Fruit fly (Drosophila melanogaster) whole organism, prepupa: Measurements from ENCODE around the gene Task6.

Source experiments
- CG11294 ChIP-seq: fragments of 200-800 bp; sonication (Bioruptor generic); IDR thresholded peaks from 2 replicates; pipeline ENCODE4 v1.3.6; 2022; ENCODE audit warnings: missing biosample characterization, missing genetic modification characterization
- CG11762 ChIP-seq: fragments of 200-800 bp; sonication (Bioruptor generic); optimal IDR thresholded peaks from 3 replicates; lab custom pipeline; 2016; ENCODE audit warnings: missing biosample characterization, missing genetic modification characterization; ENCODE audit not compliant: insufficient read depth
- CG11902 ChIP-seq: fragments of 200-800 bp; sonication (Bioruptor generic); optimal IDR thresholded peaks from 3 replicates; lab custom pipeline; 2016; ENCODE audit warnings: missing biosample characterization, missing genetic modification characterization
- CG15336 ChIP-seq: fragments of 200-800 bp; sonication (Bioruptor generic); IDR thresholded peaks from 2 replicates; pipeline ENCODE4 v1.3.6; 2022; ENCODE audit warnings: missing biosample characterization, missing genetic modification characterization
- CG1621 ChIP-seq: fragments of 200-800 bp; sonication (Bioruptor generic); optimal IDR thresholded peaks from 3 replicates; lab custom pipeline; 2018; ENCODE audit warnings: missing biosample characterization, mild to moderate bottlenecking, missing genetic modification characterization
- CG16779 ChIP-seq: fragments of 200-800 bp; sonication (Bioruptor generic); optimal IDR thresholded peaks from 3 replicates; lab custom pipeline; 2017; ENCODE audit warnings: missing biosample characterization, mild to moderate bottlenecking, missing genetic modification characterization
- CG3032 ChIP-seq: fragments of 200-800 bp; optimal IDR thresholded peaks from 2 replicates; lab custom pipeline; 2019; ENCODE audit warnings: missing biosample characterization, mild to moderate bottlenecking, missing genetic modification characterization, moderate library complexity
- CG31627 ChIP-seq: fragments of 200-800 bp; sonication (Bioruptor generic); optimal IDR thresholded peaks from 3 replicates; lab custom pipeline; 2016; ENCODE audit warnings: missing biosample characterization, missing genetic modification characterization
- CG32006 ChIP-seq: fragments of 200-800 bp; sonication (Bioruptor generic); optimal IDR thresholded peaks from 3 replicates; lab custom pipeline; 2017; ENCODE audit warnings: missing biosample characterization, mild to moderate bottlenecking, missing genetic modification characterization
- CG3919 ChIP-seq: fragments of 200-800 bp; sonication (Bioruptor generic); optimal IDR thresholded peaks from 3 replicates; lab custom pipeline; 2016; ENCODE audit warnings: missing biosample characterization, missing genetic modification characterization
- CG6276 ChIP-seq: fragments of 200-800 bp; sonication (Bioruptor generic); optimal IDR thresholded peaks from 2 replicates; lab custom pipeline; 2017; ENCODE audit warnings: missing biosample characterization, mild to moderate bottlenecking, missing genetic modification characterization
- CG6854 ChIP-seq: fragments of 200-800 bp; sonication (Bioruptor generic); optimal IDR thresholded peaks from 2 replicates; lab custom pipeline; 2017; ENCODE audit warnings: missing biosample characterization, mild to moderate bottlenecking, missing genetic modification characterization
- CG7368 ChIP-seq: fragments of 200-800 bp; sonication (Bioruptor generic); optimal IDR thresholded peaks from 3 replicates; lab custom pipeline; 2016; ENCODE audit warnings: missing biosample characterization, missing genetic modification characterization
- CG8119 ChIP-seq: fragments of 200-800 bp; sonication (Bioruptor generic); IDR thresholded peaks from 3 replicates; pipeline ENCODE4 v1.3.6; 2022; ENCODE audit warnings: missing biosample characterization, missing genetic modification characterization
- CG9139 ChIP-seq: fragments of 200-800 bp; sonication (Bioruptor generic); optimal IDR thresholded peaks from 3 replicates; lab custom pipeline; 2017; ENCODE audit warnings: missing biosample characterization, mild to moderate bottlenecking, missing genetic modification characterization
- Eip75B ChIP-seq: fragments of 200-800 bp; sonication (Bioruptor generic); optimal IDR thresholded peaks from 3 replicates; lab custom pipeline; 2016; ENCODE audit warnings: missing biosample characterization, missing genetic modification characterization
- Eip78C ChIP-seq: fragments of 200-800 bp; sonication (Bioruptor generic); peaks from one replicate; lab custom pipeline; 2016; ENCODE audit warnings: missing biosample characterization, missing genetic modification characterization
- Eip93F ChIP-seq: fragments of 200-800 bp; sonication (Bioruptor generic); optimal IDR thresholded peaks from 2 replicates; lab custom pipeline; 2016; ENCODE audit warnings: missing biosample characterization, mild to moderate bottlenecking, missing genetic modification characterization
- Ets96B ChIP-seq: fragments of 200-800 bp; optimal IDR thresholded peaks from 2 replicates; lab custom pipeline; 2019; ENCODE audit warnings: missing biosample characterization, mild to moderate bottlenecking, missing genetic modification characterization, moderate library complexity
- Hr38 ChIP-seq: sonication (Bioruptor generic); optimal IDR thresholded peaks from 2 replicates; lab custom pipeline; 2016; ENCODE audit warnings: missing biosample characterization, missing genetic modification characterization
- Hr4 ChIP-seq: fragments of 200-800 bp; sonication (Bioruptor generic); optimal IDR thresholded peaks from 3 replicates; lab custom pipeline; 2016; ENCODE audit warnings: missing biosample characterization, missing genetic modification characterization
- Lpt ChIP-seq: fragments of 200-800 bp; sonication (Bioruptor generic); optimal IDR thresholded peaks from 3 replicates; lab custom pipeline; 2016; ENCODE audit warnings: missing biosample characterization, missing genetic modification characterization
- OdsH ChIP-seq: fragments of 200-800 bp; sonication (Bioruptor generic); optimal IDR thresholded peaks from 3 replicates; lab custom pipeline; 2016; ENCODE audit warnings: missing biosample characterization, missing genetic modification characterization
- Smox ChIP-seq: fragments of 200-800 bp; sonication (Bioruptor generic); optimal IDR thresholded peaks from 3 replicates; lab custom pipeline; 2016; ENCODE audit warnings: missing biosample characterization, missing genetic modification characterization
- Sox102F ChIP-seq: fragments of 200-800 bp; sonication (Bioruptor generic); optimal IDR thresholded peaks from 2 replicates; lab custom pipeline; 2016; ENCODE audit warnings: missing biosample characterization, mild to moderate bottlenecking, missing genetic modification characterization
- Sox14 ChIP-seq: fragments of 200-800 bp; sonication (Bioruptor generic); optimal IDR thresholded peaks from 3 replicates; lab custom pipeline; 2016; ENCODE audit warnings: missing biosample characterization, missing genetic modification characterization
- achi ChIP-seq: fragments of 200-800 bp; sonication (Bioruptor generic); optimal IDR thresholded peaks from 3 replicates; lab custom pipeline; 2016; ENCODE audit warnings: missing biosample characterization, missing genetic modification characterization
- acj6 ChIP-seq: fragments of 200-800 bp; sonication (Bioruptor generic); optimal IDR thresholded peaks from 3 replicates; lab custom pipeline; 2016; ENCODE audit warnings: missing biosample characterization, missing genetic modification characterization
- dac ChIP-seq: fragments of 200-800 bp; sonication (Bioruptor generic); optimal IDR thresholded peaks from 2 replicates; lab custom pipeline; 2017; ENCODE audit warnings: missing biosample characterization, mild to moderate bottlenecking, missing genetic modification characterization
- dsx ChIP-seq: fragments of 200-800 bp; optimal IDR thresholded peaks from 3 replicates; lab custom pipeline; 2019; ENCODE audit warnings: missing biosample characterization, mild to moderate bottlenecking, missing genetic modification characterization, moderate library complexity; ENCODE audit not compliant: poor library complexity, severe bottlenecking
- esn ChIP-seq: fragments of 200-800 bp; sonication (Bioruptor generic); optimal IDR thresholded peaks from 2 replicates; lab custom pipeline; 2016; ENCODE audit warnings: missing biosample characterization, mild to moderate bottlenecking, missing genetic modification characterization, moderate library complexity
- fd59A ChIP-seq: fragments of 200-800 bp; sonication (Bioruptor generic); optimal IDR thresholded peaks from 2 replicates; lab custom pipeline; 2017; ENCODE audit warnings: missing biosample characterization, mild to moderate bottlenecking, missing genetic modification characterization, missing genetic modification reagents
- fd85E ChIP-seq: fragments of 200-800 bp; sonication (Bioruptor generic); optimal IDR thresholded peaks from 3 replicates; lab custom pipeline; 2016; ENCODE audit warnings: missing biosample characterization, missing genetic modification characterization
- fkh ChIP-seq: fragments of 200-800 bp; sonication (Bioruptor generic); optimal IDR thresholded peaks from 3 replicates; lab custom pipeline; 2017; ENCODE audit warnings: missing biosample characterization, mild to moderate bottlenecking, missing genetic modification characterization, moderate library complexity
- lz ChIP-seq: fragments of 200-800 bp; sonication (Bioruptor generic); optimal IDR thresholded peaks from 3 replicates; lab custom pipeline; 2016; ENCODE audit warnings: missing biosample characterization, missing genetic modification characterization
- net ChIP-seq: fragments of 200-800 bp; sonication (Bioruptor generic); optimal IDR thresholded peaks from 3 replicates; lab custom pipeline; 2016; ENCODE audit warnings: missing biosample characterization, missing genetic modification characterization
- salr ChIP-seq, 2 experiments: fragments of 200-800 bp; sonication (Bioruptor generic); optimal IDR thresholded peaks; 3 replicates each; lab custom pipeline; 2016 to 2018; ENCODE audit warnings: missing biosample characterization in 2 of 2, missing genetic modification characterization in 2 of 2, mild to moderate bottlenecking in 1 of 2
- ss ChIP-seq, 2 experiments: fragments of 200-800 bp; sonication (Bioruptor generic); optimal IDR thresholded peaks; 2 replicates in 1 of 2; 3 replicates in 1 of 2; lab custom pipeline; 2017 to 2018; ENCODE audit warnings: mild to moderate bottlenecking in 2 of 2, missing biosample characterization in 2 of 2, missing genetic modification characterization in 2 of 2, moderate library complexity in 1 of 2
- svp ChIP-seq: fragments of 200-800 bp; sonication (Bioruptor generic); peaks from one replicate; lab custom pipeline; 2016; ENCODE audit warnings: missing biosample characterization, missing genetic modification characterization
- topi ChIP-seq: fragments of 200-800 bp; sonication (Bioruptor generic); optimal IDR thresholded peaks from 3 replicates; lab custom pipeline; 2016; ENCODE audit warnings: missing biosample characterization, missing genetic modification characterization
- vri ChIP-seq: fragments of 200-800 bp; sonication (Bioruptor generic); optimal IDR thresholded peaks from 3 replicates; lab custom pipeline; 2016; ENCODE audit warnings: missing biosample characterization, mild to moderate bottlenecking, missing genetic modification characterization

Gene Task6

DNA sequence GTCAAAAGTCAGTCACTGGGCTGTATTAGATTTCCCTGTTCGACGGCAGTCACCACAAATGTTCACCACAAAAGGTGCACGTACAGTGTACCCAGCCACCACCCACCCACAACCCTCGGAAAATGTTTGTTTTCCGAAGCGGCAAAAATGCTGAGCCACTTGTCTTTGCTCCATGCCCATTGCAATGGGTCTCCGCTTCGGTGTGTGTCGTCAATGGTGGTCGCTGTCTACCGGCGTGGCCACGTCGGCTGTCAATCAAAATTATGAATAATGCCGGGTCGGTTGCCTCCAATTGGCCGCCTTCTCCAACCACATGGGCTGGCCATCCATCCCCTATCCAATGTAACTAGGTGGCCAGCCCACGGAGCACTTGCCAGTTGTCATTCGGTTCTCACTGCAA, 25.9 kb upstream of the Task6 start, which contains the start of gene ninaB:
Gene ninaB (plus strand): TSS at position 374 of the 400 bp plus-strand sequence.
- TF ChIP-seq vri (no peak), CG31627 (GFP tag; lab: Kevin White, UChicago) (no peak)

DNA sequence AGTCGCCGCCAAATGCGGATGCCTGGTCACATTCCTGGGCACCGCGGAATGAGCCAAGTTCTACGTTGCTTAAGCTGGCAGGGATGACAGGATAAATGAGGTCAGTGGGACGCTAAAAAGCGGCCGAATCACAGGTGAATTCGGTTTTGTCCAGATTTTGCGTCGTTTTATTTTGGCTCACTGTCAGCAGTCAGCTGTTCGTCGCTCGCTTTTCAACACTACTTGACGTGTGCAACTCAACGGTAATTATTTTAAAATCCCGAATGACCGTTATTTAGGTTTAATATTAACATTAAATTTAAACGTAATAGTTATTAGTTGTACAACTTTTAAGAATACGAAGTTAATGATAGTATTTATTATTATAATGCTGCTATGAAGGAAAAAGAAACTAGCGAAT, 25.0 kb upstream of the Task6 start:
- TF ChIP-seq CG6276 (GFP tag; lab: Kevin White, UChicago): no peak
- TF ChIP-seq Lpt (GFP tag; lab: Kevin White, UChicago): no peak
- TF ChIP-seq Ets96B (tag; lab: Kevin White, UChicago): no peak
- no peak for TF ChIP-seq CG9139 (GFP tag; lab: Kevin White, UChicago)
- TF ChIP-seq Sox102F (GFP tag; lab: Kevin White, UChicago): no peak
- TF ChIP-seq CG15336 (GFP tag; lab: Robert Waterston, UW): no peak
- no peak for TF ChIP-seq Smox (GFP tag; lab: Kevin White, UChicago)
- TF ChIP-seq Hr4 (GFP tag; lab: Kevin White, UChicago): no peak
- no peak for TF ChIP-seq CG6854
- no peak for TF ChIP-seq topi
- TF ChIP-seq dac (GFP tag; lab: Kevin White, UChicago): no peak
- no peak for TF ChIP-seq fd85E (GFP tag; lab: Kevin White, UChicago)
- no peak for TF ChIP-seq Eip78C (GFP tag; lab: Kevin White, UChicago)
- no peak for TF ChIP-seq svp (GFP tag; lab: Kevin White, UChicago)
- TF ChIP-seq esn (GFP tag; lab: Kevin White, UChicago): no peak
- no peak for TF ChIP-seq Sox14
- no peak for TF ChIP-seq Hr38 (GFP tag; lab: Kevin White, UChicago)
- no peak for TF ChIP-seq fkh (GFP tag; lab: Kevin White, UChicago)
- TF ChIP-seq CG3032 (tag; lab: Kevin White, UChicago): no peak
- no peak for TF ChIP-seq lz (GFP tag; lab: Kevin White, UChicago)

DNA sequence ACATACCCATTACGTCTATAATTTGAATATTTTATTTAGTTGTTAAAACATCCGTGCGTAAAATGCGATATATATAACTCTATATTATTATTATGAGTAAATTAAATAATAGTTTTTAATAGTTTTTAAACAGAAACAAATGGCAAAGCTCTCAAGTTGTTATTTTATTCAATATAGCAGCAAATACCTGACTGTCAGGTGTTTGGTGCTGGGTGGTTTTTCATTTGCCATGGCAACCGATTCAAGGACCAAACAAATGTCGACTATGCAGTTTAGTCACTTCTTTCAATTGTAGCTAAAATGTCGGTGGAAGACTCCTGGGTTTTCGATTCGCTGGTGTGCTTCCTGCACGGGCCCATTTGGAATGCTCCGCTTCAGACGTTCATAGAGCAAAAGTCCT, 19.4 kb upstream of the Task6 start, which contains the start of gene CG14367:
Gene CG14367 (plus strand): TSS at position 301 of the 400 bp plus-strand sequence.
- TF ChIP-seq Hr38 (GFP tag; lab: Kevin White, UChicago) (no peak), net (no peak), lz (GFP tag; lab: Kevin White, UChicago) (no peak), fkh (GFP tag; lab: Kevin White, UChicago) (no peak), CG11762 (GFP tag; lab: Kevin White, UChicago) (no peak), Ets96B (tag; lab: Kevin White, UChicago) (no peak), Eip93F (no peak), CG15336 (GFP tag; lab: Robert Waterston, UW) (no peak), Lpt (GFP tag; lab: Kevin White, UChicago) (no peak), CG11294 (GFP tag; lab: Robert Waterston, UW) (no peak), vri (no peak), CG11902 (GFP tag; lab: Kevin White, UChicago) (no peak), Eip78C (GFP tag; lab: Kevin White, UChicago) (no peak), achi (GFP tag; lab: Kevin White, UChicago) (no peak), OdsH (GFP tag; lab: Kevin White, UChicago) (no peak)

DNA sequence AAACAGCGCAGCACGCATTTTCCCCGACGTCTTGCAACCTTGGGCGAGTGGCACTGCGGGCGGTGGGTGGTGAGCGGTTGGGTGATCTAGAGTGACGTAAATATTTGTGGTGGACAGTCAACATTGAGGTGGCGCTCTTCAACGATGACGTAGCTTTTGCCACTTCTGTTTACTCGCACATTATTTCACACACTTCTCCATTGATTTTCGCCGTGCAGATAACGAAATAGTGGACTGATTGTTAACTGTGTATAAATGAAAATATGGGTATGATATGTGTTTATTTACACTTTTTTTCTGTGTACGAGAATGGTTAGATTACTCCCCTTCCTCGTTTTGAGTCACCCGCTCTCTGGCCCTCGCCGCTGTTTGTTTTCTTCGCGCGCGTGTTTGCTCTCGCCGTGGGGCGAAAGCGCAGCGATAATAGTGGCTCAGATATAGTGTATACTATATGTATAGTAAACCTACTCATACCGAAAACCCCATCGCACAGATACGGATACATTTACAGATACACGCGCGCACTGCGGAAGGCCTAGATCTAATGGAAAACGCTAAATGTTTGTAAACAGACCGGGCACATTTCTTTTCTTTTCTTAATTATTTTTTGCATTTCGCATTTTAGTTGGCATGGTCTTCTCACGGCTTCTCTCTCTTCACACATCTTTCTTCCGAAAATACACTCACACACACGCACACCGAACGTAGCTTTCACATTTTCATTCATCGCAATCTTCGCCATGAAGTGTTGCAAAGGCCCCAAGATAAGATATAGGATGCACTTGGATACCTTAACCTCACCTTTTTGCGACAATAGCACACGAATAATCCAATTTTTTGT, 12.2 kb upstream of the Task6 start, which contains the start of gene omd:
Gene omd (minus strand): TSS at position 840 of the 841 bp plus-strand sequence.
- TF ChIP-seq Eip78C (GFP tag; lab: Kevin White, UChicago) (peak; percentile 78), CG15336 (GFP tag; lab: Robert Waterston, UW) (peak; percentile 24; the same call in 1 of the 2 replicates), CG7368 (GFP tag; lab: Kevin White, UChicago) (peak; percentile 25), lz (GFP tag; lab: Kevin White, UChicago) (no peak), dsx (GFP tag; lab: Kevin White, UChicago) (no peak), Sox102F (GFP tag; lab: Kevin White, UChicago) (no peak), CG3919 (peak; percentile 23), topi (no peak), fd85E (GFP tag; lab: Kevin White, UChicago) (no peak), Smox (GFP tag; lab: Kevin White, UChicago) (no peak), ss (GFP tag; optimal IDR thresholded peaks at IDR 0.05; lab: Kevin White, UChicago) (peak in 1 of 2 experiments; percentile 47), CG8119 (GFP tag; lab: Robert Waterston, UW) (peak; percentile 43; the same call in 1 of the 3 replicates), CG32006 (GFP tag; lab: Kevin White, UChicago) (peak; percentile 51), OdsH (GFP tag; lab: Kevin White, UChicago) (no peak), Hr4 (GFP tag; lab: Kevin White, UChicago) (peak; percentile 52), CG6854 (no peak), CG31627 (GFP tag; lab: Kevin White, UChicago) (no peak), Eip75B (GFP tag; lab: Kevin White, UChicago) (no peak), acj6 (GFP tag; lab: Kevin White, UChicago) (peak; percentile 16), salr (GFP tag; optimal IDR thresholded peaks at IDR 0.05; lab: Kevin White, UChicago) (peak; percentile 5 to 14), CG11762 (GFP tag; lab: Kevin White, UChicago) (no peak), fd59A (GFP tag; lab: Kevin White, UChicago) (peak; percentile 0), fkh (GFP tag; lab: Kevin White, UChicago) (peak; percentile 99), CG16779 (tag; lab: Kevin White, UChicago) (peak; percentile 69), dac (GFP tag; lab: Kevin White, UChicago) (no peak), CG1621 (no peak)
